Fruit fly (Drosophila melanogaster): Measurements from ENCODE around the gene chinmo.

Gene chinmo

dm6 chr2L:1710224-1710623 is 59.2 kb downstream of the chinmo start, which contains the start of the genes CG17660 and mRpL48 (continued):
- TF ChIP-seq Trl (optimal IDR thresholded peaks at IDR 0.05) (no peak), Trl (GFP tag; optimal IDR thresholded peaks at IDR 0.05) (peak; percentile 25), HLH54F (GFP tag; optimal IDR thresholded peaks at IDR 0.05) (no peak), NfI (GFP tag; optimal IDR thresholded peaks at IDR 0.05) (peak; percentile 31), C15 (GFP tag; IDR thresholded peaks at IDR 0.05) (no peak), NC2β (GFP tag; optimal IDR thresholded peaks at IDR 0.05) (peak; percentile 57), CG4360 (GFP tag; IDR thresholded peaks at IDR 0.05) (peak; percentile 26; the same call in 1 of the 2 replicates), CkIIα-i1 (GFP tag; IDR thresholded peaks at IDR 0.05) (no peak), CG13424 (tag; optimal IDR thresholded peaks at IDR 0.05) (no peak), CG12155 (GFP tag; optimal IDR thresholded peaks at IDR 0.05) (peak; percentile 49), Fer2 (tag; optimal IDR thresholded peaks at IDR 0.05) (no peak), bbx (GFP tag; IDR thresholded peaks at IDR 0.05; ENCODE audit: partially characterized antibody) (peak; percentile 87), Bgb (GFP tag; IDR thresholded peaks at IDR 0.05; ENCODE audit: partially characterized antibody) (peak; percentile 79), CG10147 (GFP tag; optimal IDR thresholded peaks at IDR 0.05) (no peak), CHES-1-like (GFP tag; optimal IDR thresholded peaks at IDR 0.05) (peak; percentile 64), CG32772 (GFP tag; IDR thresholded peaks at IDR 0.05) (no peak), rib (GFP tag; IDR thresholded peaks at IDR 0.05) (no peak), unc-4 (GFP tag; IDR thresholded peaks at IDR 0.05; ENCODE audit: partially characterized antibody) (peak; percentile 66), ERR (GFP tag; optimal IDR thresholded peaks at IDR 0.05) (peak; percentile 33), CG8388 (GFP tag; optimal IDR thresholded peaks at IDR 0.05) (no peak), CG16813 (GFP tag; IDR thresholded peaks at IDR 0.05; ENCODE audit: partially characterized antibody) (peak; percentile 70), jing (GFP tag; optimal IDR thresholded peaks at IDR 0.05) (no peak), dpn (GFP tag; optimal IDR thresholded peaks at IDR 0.05) (peak in 1 of 2 experiments; percentile 4), CG7839 (tag; optimal IDR thresholded peaks at IDR 0.05) (no peak), bcd (GFP tag; optimal IDR thresholded peaks at IDR 0.05) (peak; percentile 11), CG12391 (tag; optimal IDR thresholded peaks at IDR 0.05) (peak; percentile 11), her (GFP tag; optimal IDR thresholded peaks at IDR 0.05) (peak; percentile 23), CG9797 (GFP tag; optimal IDR thresholded peaks at IDR 0.05) (peak; percentile 97), tna (GFP tag; IDR thresholded peaks at IDR 0.05; ENCODE audit: partially characterized antibody) (peak; percentile 56), sc (optimal IDR thresholded peaks at IDR 0.05) (no peak), sc (GFP tag; optimal IDR thresholded peaks at IDR 0.05) (no peak), HmgZ (tag; optimal IDR thresholded peaks at IDR 0.05) (peak; percentile 86), CG17912 (GFP tag; optimal IDR thresholded peaks at IDR 0.05) (peak; percentile 2), CG33557 (GFP tag; optimal IDR thresholded peaks at IDR 0.05) (peak; percentile 7), HLH4C (GFP tag; IDR thresholded peaks at IDR 0.05; ENCODE audit: partially characterized antibody) (peak; percentile 83), HHEX (GFP tag; optimal IDR thresholded peaks at IDR 0.05) (no peak), crp (GFP tag; optimal IDR thresholded peaks at IDR 0.05) (peak; percentile 68 to 92), sima (GFP tag; optimal IDR thresholded peaks at IDR 0.05) (no peak), Meics (GFP tag; optimal IDR thresholded peaks at IDR 0.05) (peak; percentile 28), nerfin-2 (GFP tag; IDR thresholded peaks at IDR 0.05; ENCODE audit: partially characterized antibody) (peak; percentile 72), CG13287 (GFP tag; IDR thresholded peaks at IDR 0.05; ENCODE audit: partially characterized antibody) (peak; percentile 77), CG17186 (GFP tag; optimal IDR thresholded peaks at IDR 0.05) (peak; percentile 74), YL-1 (GFP tag; optimal IDR thresholded peaks at IDR 0.05) (peak; percentile 94), CG18619 (GFP tag; optimal IDR thresholded peaks at IDR 0.05) (no peak), PHDP (tag; optimal IDR thresholded peaks at IDR 0.05) (no peak), Dll (GFP tag; IDR thresholded peaks at IDR 0.05; ENCODE audit: partially characterized antibody) (peak; percentile 65), CG6791 (GFP tag; IDR thresholded peaks at IDR 0.05; ENCODE audit: partially characterized antibody) (peak; percentile 84), stwl (tag; optimal IDR thresholded peaks at IDR 0.05) (peak; percentile 92), CG9932 (GFP tag; IDR thresholded peaks at IDR 0.05) (peak; percentile 25; the same call in 1 of the 2 replicates), CG13624 (GFP tag; optimal IDR thresholded peaks at IDR 0.05) (peak; percentile 25)
